Fruit fly (Drosophila melanogaster) whole organism, wandering third instar larva: ENCODE results near the gene CG4042.

Source experiments
- Mio ChIP-seq: sonication (Bioruptor generic); optimal IDR thresholded peaks from 2 replicates; lab custom pipeline; 2016; ENCODE audit warnings: missing biosample characterization, missing genetic modification characterization
- Rel ChIP-seq, 2 experiments: fragments of 200-800 bp; sonication (Bioruptor generic) in 1 of 2; optimal IDR thresholded peaks; 2 replicates in 1 of 2; 3 replicates in 1 of 2; lab custom pipeline; 2016 to 2019; ENCODE audit warnings: mild to moderate bottlenecking in 2 of 2, missing biosample characterization in 2 of 2, missing genetic modification characterization in 2 of 2, moderate library complexity in 1 of 2
- Sp1 ChIP-seq: fragments of 200-800 bp; sonication (Bioruptor generic); optimal IDR thresholded peaks from 3 replicates; lab custom pipeline; 2019; ENCODE audit warnings: missing biosample characterization, mild to moderate bottlenecking, missing genetic modification characterization, moderate library complexity
- foxo ChIP-seq, 2 experiments: fragments of 200-800 bp; sonication (Bioruptor generic); optimal IDR thresholded peaks; 2 replicates in 1 of 2; 3 replicates in 1 of 2; lab custom pipeline; 2016 to 2017; ENCODE audit warnings: missing biosample characterization in 2 of 2, missing genetic modification characterization in 2 of 2

dm6 chr3L:20769350-20769749, 2.0 kb downstream of the CG4042 start, which contains the start of the genes CG4074 and CG4186:
- TF ChIP-seq Rel (GFP tag; optimal IDR thresholded peaks at IDR 0.05; lab: Kevin White, UChicago) = no peak
- TF ChIP-seq Rel (tag; optimal IDR thresholded peaks at IDR 0.05; lab: Kevin White, UChicago) = no peak
- TF ChIP-seq Mio (GFP tag; lab: Kevin White, UChicago) = no peak
- no peak for TF ChIP-seq foxo (GFP tag; optimal IDR thresholded peaks at IDR 0.05; lab: Kevin White, UChicago)
- no peak for TF ChIP-seq Sp1 (GFP tag; lab: Kevin White, UChicago)
